Fruit fly (Drosophila melanogaster) whole organism, embryonic: Measurements from ENCODE around the gene CG43318.

Experiments
- Adf1 ChIP-seq: fragments of 200-800 bp; sonication (Bioruptor generic); IDR thresholded peaks from 2 replicates; pipeline ENCODE4 v1.3.6; 2022; ENCODE audit warnings: missing biosample characterization, missing genetic modification characterization
- B-H1 ChIP-seq: fragments of 200-800 bp; sonication (Bioruptor generic); IDR thresholded peaks from 3 replicates; pipeline ENCODE4 v1.3.6; 2022; ENCODE audit warnings: missing biosample characterization, missing genetic modification characterization
- C15 ChIP-seq: fragments of 200-800 bp; sonication (Bioruptor generic); IDR thresholded peaks from 3 replicates; pipeline ENCODE4 v1.3.6; 2022; ENCODE audit warnings: missing biosample characterization, missing genetic modification characterization
- CG1024 ChIP-seq: fragments of 200-800 bp; sonication (Bioruptor generic); IDR thresholded peaks from 2 replicates; pipeline ENCODE4 v1.3.6; 2022; ENCODE audit warnings: missing biosample characterization, missing genetic modification characterization
- CG11247 ChIP-seq: fragments of 200-800 bp; sonication (Bioruptor generic); IDR thresholded peaks from 2 replicates; pipeline ENCODE4 v1.3.6; 2022; ENCODE audit warnings: missing biosample characterization, missing genetic modification characterization
- CG11695 ChIP-seq: fragments of 200-800 bp; sonication (Bioruptor generic); IDR thresholded peaks from 3 replicates; pipeline ENCODE4 v1.3.6; 2022; ENCODE audit warnings: missing biosample characterization, missing genetic modification characterization
- CG11723 ChIP-seq: fragments of 200-800 bp; sonication (Bioruptor generic); optimal IDR thresholded peaks from 2 replicates; lab custom pipeline; 2017; ENCODE audit warnings: missing biosample characterization, mild to moderate bottlenecking, missing genetic modification characterization
- CG12155 ChIP-seq: fragments of 200-800 bp; sonication (Bioruptor generic); optimal IDR thresholded peaks from 3 replicates; lab custom pipeline; 2016; ENCODE audit warnings: missing biosample characterization, missing genetic modification characterization
- CG12236 ChIP-seq: fragments of 200-800 bp; sonication (Bioruptor generic); optimal IDR thresholded peaks from 2 replicates; lab custom pipeline; 2016; ENCODE audit warnings: missing biosample characterization, missing genetic modification characterization
- CG13296 ChIP-seq: fragments of 200-800 bp; sonication (Bioruptor generic); optimal IDR thresholded peaks from 3 replicates; lab custom pipeline; 2018; ENCODE audit warnings: missing biosample characterization, mild to moderate bottlenecking, missing genetic modification characterization
- CG15011 ChIP-seq: fragments of 200-800 bp; sonication (Bioruptor generic); optimal IDR thresholded peaks from 3 replicates; lab custom pipeline; 2018; ENCODE audit warnings: missing biosample characterization, mild to moderate bottlenecking, missing genetic modification characterization
- CG16815 ChIP-seq: fragments of 200-800 bp; sonication (Bioruptor generic); optimal IDR thresholded peaks from 3 replicates; lab custom pipeline; 2017; ENCODE audit warnings: missing biosample characterization, mild to moderate bottlenecking, missing genetic modification characterization
- CG17186 ChIP-seq: fragments of 200-800 bp; sonication (Bioruptor generic); optimal IDR thresholded peaks from 3 replicates; lab custom pipeline; 2017; ENCODE audit warnings: missing biosample characterization, missing genetic modification reagents, missing genetic modification characterization
- CG31388 ChIP-seq: fragments of 200-800 bp; sonication (Bioruptor generic); optimal IDR thresholded peaks from 2 replicates; lab custom pipeline; 2016; ENCODE audit warnings: missing biosample characterization, missing genetic modification characterization
- CG32772 ChIP-seq: fragments of 200-800 bp; sonication (Bioruptor generic); IDR thresholded peaks from 2 replicates; pipeline ENCODE4 v1.3.6; 2022; ENCODE audit warnings: missing biosample characterization, missing genetic modification characterization
- CG34224 ChIP-seq: fragments of 200-800 bp; sonication (Bioruptor generic); IDR thresholded peaks from 3 replicates; pipeline ENCODE4 v1.3.6; 2022; ENCODE audit warnings: missing biosample characterization, missing genetic modification characterization; ENCODE audit not compliant: partially characterized antibody
- CG4707 ChIP-seq: fragments of 200-800 bp; sonication (Bioruptor generic); optimal IDR thresholded peaks from 2 replicates; lab custom pipeline; 2018; ENCODE audit warnings: missing biosample characterization, mild to moderate bottlenecking, missing genetic modification characterization, moderate library complexity
- CG6654 ChIP-seq: fragments of 200-800 bp; sonication (Bioruptor generic); optimal IDR thresholded peaks from 2 replicates; lab custom pipeline; 2017; ENCODE audit warnings: missing biosample characterization, mild to moderate bottlenecking, missing genetic modification characterization
- CG6683 ChIP-seq: fragments of 200-800 bp; sonication (Bioruptor generic); optimal IDR thresholded peaks from 2 replicates; lab custom pipeline; 2017; ENCODE audit warnings: missing biosample characterization, mild to moderate bottlenecking, missing genetic modification characterization, missing genetic modification reagents
- CG6689 ChIP-seq: fragments of 200-800 bp; sonication (Bioruptor generic); IDR thresholded peaks from 2 replicates; pipeline ENCODE4 v1.3.6; 2022; ENCODE audit warnings: missing biosample characterization, missing genetic modification characterization
- Camta ChIP-seq: fragments of 200-800 bp; sonication (Bioruptor generic); optimal IDR thresholded peaks from 2 replicates; lab custom pipeline; 2016; ENCODE audit warnings: missing biosample characterization, missing genetic modification characterization
- D ChIP-seq, 2 experiments: fragments of 200-800 bp in 1 of 2; fragments of >200 bp in 1 of 2; sonication (Bioruptor generic) in 1 of 2; optimal IDR thresholded peaks; 2 replicates in 1 of 2; 3 replicates in 1 of 2; lab custom pipeline; 2017; ENCODE audit warnings: mild to moderate bottlenecking in 1 of 2, missing biosample characterization in 1 of 2, missing genetic modification characterization in 1 of 2, missing genetic modification reagents in 1 of 2
- D19A ChIP-seq: fragments of 200-800 bp; optimal IDR thresholded peaks from 3 replicates; lab custom pipeline; 2019; ENCODE audit warnings: missing biosample characterization, mild to moderate bottlenecking, missing genetic modification characterization, moderate library complexity
- E2f1 ChIP-seq: fragments of 200-800 bp; sonication (Bioruptor generic); IDR thresholded peaks from 2 replicates; pipeline ENCODE4 v1.3.6; 2022; ENCODE audit warnings: missing biosample characterization, missing genetic modification characterization
- ERR ChIP-seq: fragments of 200-800 bp; sonication (Bioruptor generic); optimal IDR thresholded peaks from 2 replicates; lab custom pipeline; 2016; ENCODE audit warnings: missing biosample characterization, missing genetic modification characterization
- Gsc ChIP-seq: fragments of 200-800 bp; sonication (Bioruptor generic); IDR thresholded peaks from 2 replicates; pipeline ENCODE4 v1.3.6; 2022; ENCODE audit warnings: missing biosample characterization, missing genetic modification characterization
- HLH54F ChIP-seq: fragments of 200-800 bp; sonication (Bioruptor generic); optimal IDR thresholded peaks from 3 replicates; lab custom pipeline; 2016; ENCODE audit warnings: missing biosample characterization, missing genetic modification characterization
- Hr39 ChIP-seq: fragments of >200 bp; optimal IDR thresholded peaks from 2 replicates; lab custom pipeline; 2017
- Hsf ChIP-seq: fragments of 200-800 bp; sonication (Bioruptor generic); optimal IDR thresholded peaks from 3 replicates; lab custom pipeline; 2016; ENCODE audit warnings: missing biosample characterization, missing genetic modification characterization
- Lim3 ChIP-seq: fragments of 200-800 bp; sonication (Bioruptor generic); IDR thresholded peaks from 2 replicates; pipeline ENCODE4 v1.3.6; 2022; ENCODE audit warnings: missing biosample characterization, missing genetic modification characterization
- MBD-R2 ChIP-seq: fragments of 200-800 bp; sonication (Bioruptor generic); IDR thresholded peaks from 2 replicates; pipeline ENCODE4 v1.3.6; 2022; ENCODE audit warnings: missing biosample characterization, missing genetic modification characterization
- Six4 ChIP-seq: fragments of 200-800 bp; sonication (Bioruptor generic); optimal IDR thresholded peaks from 2 replicates; lab custom pipeline; 2016; ENCODE audit warnings: missing biosample characterization, missing genetic modification characterization
- TFAM ChIP-seq: fragments of 200-800 bp; sonication (Bioruptor generic); optimal IDR thresholded peaks from 2 replicates; lab custom pipeline; 2017; ENCODE audit warnings: missing biosample characterization, missing genetic modification characterization, inconsistent platforms
- abd-A ChIP-seq: fragments of 200-800 bp; sonication (Bioruptor generic); optimal IDR thresholded peaks from 3 replicates; lab custom pipeline; 2019; ENCODE audit warnings: missing biosample characterization, mild to moderate bottlenecking, missing genetic modification characterization, moderate library complexity
- aop ChIP-seq: fragments of 200-800 bp; sonication (Bioruptor generic); IDR thresholded peaks from 2 replicates; pipeline ENCODE4 v1.3.6; 2022; ENCODE audit warnings: missing biosample characterization, missing genetic modification characterization
- ase ChIP-seq: fragments of 200-800 bp; sonication (Bioruptor generic); IDR thresholded peaks from 3 replicates; pipeline ENCODE4 v1.3.6; 2022; ENCODE audit warnings: missing biosample characterization, missing genetic modification characterization
- bigmax ChIP-seq: fragments of 200-800 bp; sonication (Bioruptor generic); optimal IDR thresholded peaks from 2 replicates; lab custom pipeline; 2018; ENCODE audit warnings: missing biosample characterization, mild to moderate bottlenecking, missing genetic modification characterization
- eve ChIP-seq, 2 experiments: fragments of >200 bp; optimal IDR thresholded peaks; 2 replicates each; lab custom pipeline; 2017; ENCODE audit warnings: missing biosample characterization in 2 of 2, missing genetic modification characterization in 2 of 2
- gcm2 ChIP-seq: fragments of 200-800 bp; sonication (Bioruptor generic); optimal IDR thresholded peaks from 2 replicates; lab custom pipeline; 2016; ENCODE audit warnings: missing biosample characterization, missing genetic modification characterization
- hb ChIP-seq: fragments of 200-800 bp; sonication (Bioruptor generic); IDR thresholded peaks from 3 replicates; pipeline ENCODE4 v1.3.6; 2022; ENCODE audit warnings: missing biosample characterization, missing genetic modification characterization; ENCODE audit not compliant: partially characterized antibody
- peb ChIP-seq: fragments of 200-800 bp; sonication (Bioruptor generic); IDR thresholded peaks from 2 replicates; pipeline ENCODE4 v1.3.6; 2022; ENCODE audit warnings: missing biosample characterization, missing genetic modification characterization
- phol ChIP-seq: fragments of 200-800 bp; sonication (Bioruptor generic); optimal IDR thresholded peaks from 3 replicates; lab custom pipeline; 2018; ENCODE audit warnings: missing biosample characterization, mild to moderate bottlenecking, missing genetic modification characterization, moderate library complexity
- pnt ChIP-seq: fragments of 200-800 bp; sonication (Bioruptor generic); optimal IDR thresholded peaks from 3 replicates; lab custom pipeline; 2016; ENCODE audit warnings: missing biosample characterization, missing genetic modification characterization
- ro ChIP-seq: fragments of 200-800 bp; sonication (Bioruptor generic); IDR thresholded peaks from 2 replicates; pipeline ENCODE4 v1.3.6; 2022; ENCODE audit warnings: missing biosample characterization, missing genetic modification characterization
- seq ChIP-seq: fragments of 200-800 bp; sonication (Bioruptor generic); IDR thresholded peaks from 2 replicates; pipeline ENCODE4 v1.3.6; 2022; ENCODE audit warnings: missing biosample characterization, missing genetic modification characterization
- sna ChIP-seq: fragments of 200-800 bp; sonication (Bioruptor generic); IDR thresholded peaks from 2 replicates; pipeline ENCODE4 v1.3.6; 2022; ENCODE audit warnings: missing biosample characterization, missing genetic modification characterization; ENCODE audit not compliant: partially characterized antibody
- tgo ChIP-seq: fragments of 200-800 bp; sonication (Bioruptor generic); IDR thresholded peaks from 3 replicates; pipeline ENCODE4 v1.3.6; 2022; ENCODE audit warnings: missing biosample characterization, missing genetic modification characterization
- tio ChIP-seq: fragments of 200-800 bp; sonication (Bioruptor generic); optimal IDR thresholded peaks from 2 replicates; lab custom pipeline; 2017; ENCODE audit warnings: missing biosample characterization, missing genetic modification characterization, inconsistent platforms
- unc-4 ChIP-seq: fragments of 200-800 bp; sonication (Bioruptor generic); IDR thresholded peaks from 2 replicates; pipeline ENCODE4 v1.3.6; 2022; ENCODE audit warnings: missing biosample characterization, missing genetic modification characterization; ENCODE audit not compliant: partially characterized antibody

CG43318 gene

DNA sequence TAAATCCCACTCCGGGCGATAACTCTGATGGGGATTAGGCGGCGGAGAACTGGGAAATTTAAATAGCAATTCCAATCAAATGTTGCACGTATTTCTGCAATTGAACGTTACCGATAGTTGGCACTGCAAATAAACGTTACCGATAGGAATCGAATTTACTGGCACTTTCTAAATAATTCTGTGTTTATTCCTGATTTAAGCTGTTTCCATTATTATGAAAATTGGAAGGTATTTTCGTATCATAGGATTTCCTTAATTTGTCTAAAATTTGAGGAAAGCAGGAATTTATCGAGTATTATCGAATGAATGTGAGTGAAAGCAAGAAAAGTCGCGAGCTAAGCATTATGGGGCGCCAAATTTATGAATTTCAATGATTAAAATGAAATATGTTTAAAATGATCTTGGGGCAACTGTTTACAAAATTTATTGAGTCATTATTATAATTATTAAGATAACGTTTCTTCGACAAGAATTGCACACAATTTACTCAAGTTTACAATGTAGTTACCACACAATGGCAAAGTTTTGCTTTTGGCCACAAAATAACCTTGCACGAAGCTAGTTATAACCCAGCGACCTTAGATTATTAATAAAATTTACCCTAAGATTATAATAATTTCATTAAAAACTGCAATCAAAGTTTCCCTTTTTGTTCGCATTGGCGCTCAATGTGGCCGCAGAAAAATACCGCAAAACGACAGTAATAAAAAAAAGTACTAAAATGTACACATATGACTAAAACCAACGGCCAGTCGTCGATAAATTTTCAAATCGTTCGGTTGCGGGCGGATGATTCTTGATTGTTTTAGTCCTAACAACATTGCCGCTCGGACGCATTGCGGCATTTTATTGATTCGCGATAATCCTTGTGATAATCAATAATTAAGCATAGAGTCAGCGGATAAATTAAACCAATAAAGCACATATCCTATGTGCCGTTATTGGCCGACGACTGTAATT lies 29.4 kb downstream of the CG43318 start, which contains the start of gene alpha-Man-IIb (continued):
- TF ChIP-seq MBD-R2 (GFP tag; lab: Robert Waterston, UW) (peak; percentile 43; the same call in 1 of the 2 replicates), E2f1 (GFP tag; lab: Robert Waterston, UW) (no peak), peb (GFP tag; lab: Robert Waterston, UW) (no peak), Adf1 (GFP tag; lab: Robert Waterston, UW) (no peak), ro (GFP tag; lab: Robert Waterston, UW) (no peak), HLH54F (no peak), CG32772 (GFP tag; lab: Robert Waterston, UW) (no peak), aop (GFP tag; lab: Robert Waterston, UW) (no peak), tio (GFP tag; lab: Kevin White, UChicago) (no peak), sna (peak; percentile 89), eve (GFP tag; optimal IDR thresholded peaks at IDR 0.05; lab: Kevin White, UChicago) (no peak), abd-A (tag; lab: Kevin White, UChicago) (peak; percentile 80), ERR (GFP tag; lab: Kevin White, UChicago) (no peak), CG13296 (GFP tag; lab: Kevin White, UChicago) (no peak), D19A (tag; lab: Kevin White, UChicago) (no peak), Hsf (GFP tag; lab: Kevin White, UChicago) (peak; percentile 9), CG6654 (GFP tag; lab: Kevin White, UChicago) (no peak), CG34224 (GFP tag; lab: Robert Waterston, UW) (peak; percentile 92), CG11723 (GFP tag; lab: Kevin White, UChicago) (no peak), CG31388 (GFP tag; lab: Kevin White, UChicago) (no peak), TFAM (GFP tag; lab: Kevin White, UChicago) (no peak), Lim3 (no peak), hb (GFP tag; lab: Robert Waterston, UW) (peak; percentile 71; the same call in 2 of the 3 replicates), pnt (GFP tag; lab: Kevin White, UChicago) (no peak), tgo (no peak), C15 (GFP tag; lab: Robert Waterston, UW) (no peak), CG16815 (GFP tag; lab: Kevin White, UChicago) (no peak), CG12236 (GFP tag; lab: Kevin White, UChicago) (no peak), Hr39 (lab: Kevin White, UChicago) (no peak), CG1024 (GFP tag; lab: Robert Waterston, UW) (peak; percentile 48), CG4707 (GFP tag; lab: Kevin White, UChicago) (no peak), CG6683 (GFP tag; lab: Kevin White, UChicago) (no peak), unc-4 (GFP tag; lab: Robert Waterston, UW) (peak; percentile 88), CG11695 (GFP tag; lab: Robert Waterston, UW) (no peak), gcm2 (no peak), seq (GFP tag; lab: Robert Waterston, UW) (no peak), D (optimal IDR thresholded peaks at IDR 0.05; lab: Kevin White, UChicago) (no peak), D (GFP tag; optimal IDR thresholded peaks at IDR 0.05; lab: Kevin White, UChicago) (no peak), CG17186 (GFP tag; lab: Kevin White, UChicago) (peak; percentile 6), B-H1 (GFP tag; lab: Robert Waterston, UW) (no peak), CG15011 (GFP tag; lab: Kevin White, UChicago) (no peak), CG11247 (GFP tag; lab: Robert Waterston, UW) (0 out of 2 replicates have a peak, but pooled peaks have one; percentile 14), bigmax (GFP tag; lab: Kevin White, UChicago) (peak; percentile 28), Gsc (GFP tag; lab: Robert Waterston, UW) (no peak), phol (tag; lab: Kevin White, UChicago) (peak; percentile 44), ase (GFP tag; lab: Robert Waterston, UW) (no peak), CG6689 (no peak), Camta (GFP tag; lab: Kevin White, UChicago) (peak; percentile 22), Six4 (GFP tag; lab: Kevin White, UChicago) (no peak), CG12155 (no peak)
